Worm (Caenorhabditis elegans): Measurements from ENCODE around the gene C07B5.2.
A peak's percentile ranks its signal among the peaks of the same experiment; 100 is the strongest.

Gene C07B5.2

DNA sequence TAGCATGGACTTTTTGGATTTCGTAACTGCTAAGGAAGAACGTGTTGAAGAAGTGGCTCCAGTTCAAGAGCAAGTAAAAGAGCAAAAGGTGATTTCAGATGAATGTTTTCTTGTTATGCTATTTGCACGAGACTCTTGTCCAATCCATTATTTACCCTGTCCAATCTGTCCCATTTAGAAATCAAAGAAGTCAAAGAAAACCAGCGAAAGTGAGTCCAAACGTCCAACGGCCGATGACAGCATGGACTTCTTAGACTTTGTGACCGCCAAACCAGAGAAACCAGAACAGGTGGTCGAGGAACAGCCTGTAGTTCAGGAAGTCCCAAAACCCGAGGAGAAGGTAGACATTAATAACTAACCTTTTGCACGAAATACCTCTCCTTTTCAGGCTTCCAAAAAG lies 38.2 kb upstream of the C07B5.2 start:
- TF ChIP-seq fkh-10 (GFP tag; optimal IDR thresholded peaks at IDR 0.05) (no peak), ztf-11 (tag; optimal IDR thresholded peaks at IDR 0.05) (no peak), ceh-9 (tag; optimal IDR thresholded peaks at IDR 0.05) (no peak), pha-4 (tag; optimal IDR thresholded peaks at IDR 0.05) (no peak), jun-1 (tag; optimal IDR thresholded peaks at IDR 0.05) (no peak), pqm-1 (tag; optimal IDR thresholded peaks at IDR 0.05) (no peak), lin-15B (tag; optimal IDR thresholded peaks at IDR 0.05) (no peak), aly-2 (tag; optimal IDR thresholded peaks at IDR 0.05) (no peak), ZK546.5 (tag; optimal IDR thresholded peaks at IDR 0.05) (no peak), ceh-28 (tag; optimal IDR thresholded peaks at IDR 0.05) (no peak), nhr-76 (tag; optimal IDR thresholded peaks at IDR 0.05) (no peak), nhr-67 (tag; optimal IDR thresholded peaks at IDR 0.05) (no peak)

DNA sequence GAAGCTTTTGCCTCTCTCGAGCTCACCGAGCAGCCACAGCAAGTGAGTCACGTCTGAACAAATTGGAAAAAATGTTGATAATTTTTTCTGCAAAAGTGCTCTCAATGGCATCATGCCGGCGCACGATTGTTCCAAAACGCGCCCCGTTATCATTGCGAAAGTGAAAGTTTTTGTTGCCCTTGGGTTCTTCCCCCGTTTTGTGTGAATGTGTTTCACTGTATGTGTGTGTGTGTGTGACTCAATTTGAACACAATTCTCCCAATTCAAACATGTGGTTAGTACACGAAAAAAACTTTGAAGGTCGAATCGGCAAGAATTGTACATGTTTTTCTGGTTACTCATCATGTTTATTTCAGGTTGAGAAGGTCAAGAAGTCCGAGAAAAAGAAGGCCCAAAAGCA lies 36.1 kb upstream of the C07B5.2 start:
- TF ChIP-seq nhr-43 (tag; optimal IDR thresholded peaks at IDR 0.05; ENCODE audit: poor library complexity, severe bottlenecking) (peak; percentile 3), pha-4 (tag; optimal IDR thresholded peaks at IDR 0.05) (peak; percentile 58), fkh-10 (GFP tag; optimal IDR thresholded peaks at IDR 0.05) (no peak), elt-3 (tag; optimal IDR thresholded peaks at IDR 0.05) (peak in 1 of 3 experiments; percentile 61), nhr-25 (tag; optimal IDR thresholded peaks at IDR 0.05) (peak; percentile 90), mdl-1 (tag; optimal IDR thresholded peaks at IDR 0.05) (peak; percentile 23), nhr-23 (tag; optimal IDR thresholded peaks at IDR 0.05) (peak; percentile 20), pqm-1 (tag; optimal IDR thresholded peaks at IDR 0.05) (peak; percentile 97), fos-1 (tag; optimal IDR thresholded peaks at IDR 0.05) (no peak), elt-2 (tag; optimal IDR thresholded peaks at IDR 0.05) (peak; percentile 83), unc-39 (tag; optimal IDR thresholded peaks at IDR 0.05) (no peak), jun-1 (tag; optimal IDR thresholded peaks at IDR 0.05) (peak; percentile 20)

DNA sequence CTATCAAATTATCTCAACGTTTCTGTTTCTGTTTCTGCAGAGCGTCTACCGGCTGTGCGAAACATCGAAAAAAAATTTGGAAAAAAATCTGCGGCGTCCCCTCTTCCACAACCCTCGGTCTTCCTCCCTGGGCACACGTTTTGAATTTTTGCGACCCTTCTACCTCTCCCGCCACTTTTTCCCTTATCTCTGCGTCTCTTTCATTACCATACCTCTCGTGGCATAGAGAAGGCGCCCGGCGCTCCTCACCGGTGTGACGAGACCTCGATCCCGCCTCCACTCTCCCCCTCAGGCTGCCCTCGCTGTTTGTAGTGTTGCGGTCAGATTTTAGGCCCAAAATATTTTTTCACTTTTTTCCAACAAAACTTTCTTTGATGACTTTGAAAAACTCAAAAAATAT lies 35.4 kb upstream of the C07B5.2 start:
- peak; percentile 38 for TF ChIP-seq egl-5 (tag; optimal IDR thresholded peaks at IDR 0.05)
- no peak for TF ChIP-seq hmg-11 (tag; optimal IDR thresholded peaks at IDR 0.05)
- no peak for TF ChIP-seq egl-27 (tag; optimal IDR thresholded peaks at IDR 0.05)
- no peak for TF ChIP-seq aly-2 (tag; optimal IDR thresholded peaks at IDR 0.05)
- TF ChIP-seq mml-1 (tag; optimal IDR thresholded peaks at IDR 0.05), result no peak
- no peak for TF ChIP-seq fkh-2 (tag; optimal IDR thresholded peaks at IDR 0.05)
- TF ChIP-seq ZK546.5 (tag; optimal IDR thresholded peaks at IDR 0.05), result no peak
- TF ChIP-seq R02D3.7 (tag; optimal IDR thresholded peaks at IDR 0.05), result no peak
- no peak for TF ChIP-seq lin-39 (tag; optimal IDR thresholded peaks at IDR 0.05)
- TF ChIP-seq nfya-1 (tag; optimal IDR thresholded peaks at IDR 0.05; ENCODE audit: insufficient read depth), result peak; percentile 54
- TF ChIP-seq elt-1 (tag; optimal IDR thresholded peaks at IDR 0.05), result no peak
- no peak for TF ChIP-seq nhr-28 (tag; optimal IDR thresholded peaks at IDR 0.05)
- TF ChIP-seq nhr-25 (tag; optimal IDR thresholded peaks at IDR 0.05), result peak; percentile 70
- TF ChIP-seq nhr-67 (tag; optimal IDR thresholded peaks at IDR 0.05), result no peak
- no peak for TF ChIP-seq unc-39 (tag; optimal IDR thresholded peaks at IDR 0.05)
- no peak for TF ChIP-seq nhr-237 (tag; optimal IDR thresholded peaks at IDR 0.05)
- TF ChIP-seq elt-2 (tag; optimal IDR thresholded peaks at IDR 0.05), result peak; percentile 21
- no peak for TF ChIP-seq elt-3 (tag; optimal IDR thresholded peaks at IDR 0.05)
- no peak for TF ChIP-seq ceh-28 (tag; optimal IDR thresholded peaks at IDR 0.05)
- TF ChIP-seq nhr-43 (tag; optimal IDR thresholded peaks at IDR 0.05; ENCODE audit: poor library complexity, severe bottlenecking), result no peak
- TF ChIP-seq pha-4 (tag; optimal IDR thresholded peaks at IDR 0.05), result peak; percentile 20
- TF ChIP-seq nhr-11 (tag; optimal IDR thresholded peaks at IDR 0.05), result no peak
- TF ChIP-seq pqm-1 (tag; optimal IDR thresholded peaks at IDR 0.05), result peak; percentile 25
- TF ChIP-seq ama-1 (optimal IDR thresholded peaks at IDR 0.05), result peak; percentile 48
- no peak for TF ChIP-seq lin-15B (tag; optimal IDR thresholded peaks at IDR 0.05)
- no peak for TF ChIP-seq ceh-16 (tag; optimal IDR thresholded peaks at IDR 0.05)
- TF ChIP-seq daf-12 (tag; optimal IDR thresholded peaks at IDR 0.05), result no peak
- no peak for TF ChIP-seq unc-62 (GFP tag; optimal IDR thresholded peaks at IDR 0.05)
- TF ChIP-seq tbx-2 (tag; optimal IDR thresholded peaks at IDR 0.05), result no peak
- TF ChIP-seq mdl-1 (tag; optimal IDR thresholded peaks at IDR 0.05), result no peak
- TF ChIP-seq nhr-77 (tag; optimal IDR thresholded peaks at IDR 0.05), result no peak
- TF ChIP-seq ceh-82 (tag; optimal IDR thresholded peaks at IDR 0.05), result no peak
